Fruit fly (Drosophila melanogaster): ENCODE measurements around the gene ras.
A peak's percentile ranks its signal among the peaks of the same experiment; 100 is the strongest.

The ras gene

DNA sequence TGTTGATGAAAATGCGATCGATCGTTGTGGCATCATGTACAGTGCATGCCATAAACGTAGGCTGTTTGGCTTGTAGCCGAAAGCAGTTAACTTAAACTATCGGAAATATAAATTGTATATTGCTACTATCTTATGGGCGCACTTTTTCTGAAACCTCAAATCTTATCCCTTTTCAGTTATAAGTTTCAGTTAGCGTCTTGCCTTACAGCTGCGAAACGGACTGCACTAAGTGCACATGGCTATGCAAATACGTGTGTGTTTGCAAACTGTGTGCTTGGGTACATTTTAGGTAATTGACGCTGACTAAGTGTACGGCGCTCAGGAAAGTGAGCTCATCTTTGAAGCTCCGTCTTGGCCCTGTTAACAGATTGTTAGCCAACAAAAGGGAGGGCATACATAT, 31.4 kb downstream of the ras start (continued):
- TF ChIP-seq Myb (GFP tag; optimal IDR thresholded peaks at IDR 0.05) (peak; percentile 5), Lhr (GFP tag; optimal IDR thresholded peaks at IDR 0.05) (no peak), ranshi (GFP tag; IDR thresholded peaks at IDR 0.05) (0 out of 2 replicates have a peak, but pooled peaks have one; percentile 24), org-1 (GFP tag; optimal IDR thresholded peaks at IDR 0.05) (peak; percentile 38), hbn (GFP tag; IDR thresholded peaks at IDR 0.05; ENCODE audit: partially characterized antibody) (no peak), pfk (GFP tag; optimal IDR thresholded peaks at IDR 0.05) (no peak), Mrtf (GFP tag; IDR thresholded peaks at IDR 0.05) (0 out of 3 replicates have a peak, but pooled peaks have one; percentile 57), gce (GFP tag; IDR thresholded peaks at IDR 0.05) (0 out of 3 replicates have a peak, but pooled peaks have one; percentile 9), HHEX (GFP tag; optimal IDR thresholded peaks at IDR 0.05) (peak; percentile 22), danr (GFP tag; IDR thresholded peaks at IDR 0.05) (0 out of 2 replicates have a peak, but pooled peaks have one; percentile 29), CG30431 (GFP tag; optimal IDR thresholded peaks at IDR 0.05) (no peak), Fer1 (GFP tag; optimal IDR thresholded peaks at IDR 0.05) (peak; percentile 45), CG32772 (GFP tag; IDR thresholded peaks at IDR 0.05) (0 out of 2 replicates have a peak, but pooled peaks have one; percentile 31), sens-2 (GFP tag; IDR thresholded peaks at IDR 0.05) (no peak), Hmr (GFP tag; optimal IDR thresholded peaks at IDR 0.05) (peak; percentile 23), CG30403 (GFP tag; optimal IDR thresholded peaks at IDR 0.05) (peak; percentile 41), otp (GFP tag; IDR thresholded peaks at IDR 0.05) (0 out of 3 replicates have a peak, but pooled peaks have one; percentile 44), CG33213 (GFP tag; optimal IDR thresholded peaks at IDR 0.05) (peak; percentile 5), CG14014 (GFP tag; IDR thresholded peaks at IDR 0.05) (peak; percentile 37; the same call in 1 of the 2 replicates), lbe (GFP tag; optimal IDR thresholded peaks at IDR 0.05) (peak; percentile 56), CG8281 (tag; optimal IDR thresholded peaks at IDR 0.05) (no peak), CG9437 (GFP tag; optimal IDR thresholded peaks at IDR 0.05) (no peak), E2f2 (GFP tag; IDR thresholded peaks at IDR 0.05) (peak; percentile 31; the same call in 1 of the 2 replicates), Bdp1 (GFP tag; optimal IDR thresholded peaks at IDR 0.05) (peak; percentile 11), CG9932 (GFP tag; IDR thresholded peaks at IDR 0.05) (peak; percentile 23; the same call in 1 of the 2 replicates), CG14050 (GFP tag; IDR thresholded peaks at IDR 0.05) (peak; percentile 23; the same call in 2 of the 3 replicates), CG7372 (GFP tag; IDR thresholded peaks at IDR 0.05) (0 out of 2 replicates have a peak, but pooled peaks have one; percentile 43), CG17361 (GFP tag; IDR thresholded peaks at IDR 0.05) (0 out of 3 replicates have a peak, but pooled peaks have one; percentile 18), pros (GFP tag; optimal IDR thresholded peaks at IDR 0.05) (no peak), CG6813 (GFP tag; optimal IDR thresholded peaks at IDR 0.05) (peak; percentile 1), H15 (GFP tag; IDR thresholded peaks at IDR 0.05) (peak; percentile 49; the same call in 1 of the 3 replicates), CG9215 (GFP tag; IDR thresholded peaks at IDR 0.05) (peak; percentile 22; the same call in 1 of the 2 replicates), B-H1 (GFP tag; IDR thresholded peaks at IDR 0.05) (peak; percentile 29; the same call in 1 of the 3 replicates), crc (GFP tag; optimal IDR thresholded peaks at IDR 0.05) (peak; percentile 0), Ptx1 (GFP tag; IDR thresholded peaks at IDR 0.05) (peak; percentile 63), ato (GFP tag; IDR thresholded peaks at IDR 0.05; ENCODE audit: partially characterized antibody) (no peak), wek (GFP tag; optimal IDR thresholded peaks at IDR 0.05) (peak; percentile 30), CG1024 (GFP tag; IDR thresholded peaks at IDR 0.05) (0 out of 2 replicates have a peak, but pooled peaks have one; percentile 14), ap (GFP tag; IDR thresholded peaks at IDR 0.05) (0 out of 2 replicates have a peak, but pooled peaks have one; percentile 44), Hr51 (GFP tag; optimal IDR thresholded peaks at IDR 0.05) (peak in 1 of 2 experiments; percentile 64), NfI (GFP tag; optimal IDR thresholded peaks at IDR 0.05) (peak; percentile 16), onecut (GFP tag; IDR thresholded peaks at IDR 0.05) (peak; percentile 29; the same call in 1 of the 2 replicates), Sry-β (GFP tag; optimal IDR thresholded peaks at IDR 0.05) (no peak), CG10543 (GFP tag; optimal IDR thresholded peaks at IDR 0.05) (no peak), zen2 (GFP tag; IDR thresholded peaks at IDR 0.05; ENCODE audit: partially characterized antibody) (no peak), H2.0 (GFP tag; IDR thresholded peaks at IDR 0.05) (peak; percentile 47), Nf-YA (GFP tag; IDR thresholded peaks at IDR 0.05) (peak; percentile 24; the same call in 1 of the 2 replicates), CG1647 (GFP tag; optimal IDR thresholded peaks at IDR 0.05) (peak; percentile 20), CG13624 (GFP tag; optimal IDR thresholded peaks at IDR 0.05) (no peak)

Data from whole organism, embryonic.